Fruit fly (Drosophila melanogaster) whole organism, embryonic: Measurements from ENCODE around the gene Shc.

ENCODE experiments used
- Ada2b ChIP-seq: fragments of 200-800 bp; sonication (Bioruptor generic); IDR thresholded peaks from 2 replicates; pipeline ENCODE4 v1.3.6; 2022; ENCODE audit warnings: missing biosample characterization, missing genetic modification characterization
- Atf6 ChIP-seq: fragments of 200-800 bp; sonication (Bioruptor generic); IDR thresholded peaks from 2 replicates; pipeline ENCODE4 v1.3.6; 2022; ENCODE audit warnings: missing biosample characterization, missing genetic modification characterization
- Bgb ChIP-seq: fragments of 200-800 bp; sonication (Bioruptor generic); IDR thresholded peaks from 2 replicates; pipeline ENCODE4 v1.3.6; 2022; ENCODE audit warnings: missing biosample characterization, missing genetic modification characterization; ENCODE audit not compliant: partially characterized antibody
- BtbVII ChIP-seq: fragments of 200-800 bp; sonication (Bioruptor generic); optimal IDR thresholded peaks from 3 replicates; lab custom pipeline; 2017; ENCODE audit warnings: missing biosample characterization, mild to moderate bottlenecking, missing genetic modification characterization
- CG10209 ChIP-seq: fragments of 200-800 bp; sonication (Bioruptor generic); optimal IDR thresholded peaks from 3 replicates; lab custom pipeline; 2017; ENCODE audit warnings: missing biosample characterization, mild to moderate bottlenecking, missing genetic modification characterization, missing genetic modification reagents
- CG10366 ChIP-seq: fragments of 200-800 bp; sonication (Bioruptor generic); IDR thresholded peaks from 2 replicates; pipeline ENCODE4 v1.3.6; 2022; ENCODE audit warnings: missing biosample characterization, missing genetic modification characterization
- CG11560 ChIP-seq: fragments of 200-800 bp; sonication (Bioruptor generic); IDR thresholded peaks from 3 replicates; pipeline ENCODE4 v1.3.6; 2022; ENCODE audit warnings: missing biosample characterization, missing genetic modification characterization
- CG11695 ChIP-seq: fragments of 200-800 bp; sonication (Bioruptor generic); IDR thresholded peaks from 3 replicates; pipeline ENCODE4 v1.3.6; 2022; ENCODE audit warnings: missing biosample characterization, missing genetic modification characterization
- CG12299 ChIP-seq: fragments of 200-800 bp; sonication (Bioruptor generic); optimal IDR thresholded peaks from 2 replicates; lab custom pipeline; 2018; ENCODE audit warnings: missing biosample characterization, mild to moderate bottlenecking, missing genetic modification characterization
- CG14014 ChIP-seq: fragments of 200-800 bp; sonication (Bioruptor generic); IDR thresholded peaks from 2 replicates; pipeline ENCODE4 v1.3.6; 2022; ENCODE audit warnings: missing biosample characterization, missing genetic modification characterization
- CG14710 ChIP-seq: fragments of 200-800 bp; sonication (Bioruptor generic); optimal IDR thresholded peaks from 3 replicates; lab custom pipeline; 2019; ENCODE audit warnings: missing biosample characterization, mild to moderate bottlenecking, missing genetic modification characterization, moderate library complexity
- CG15269 ChIP-seq: fragments of 200-800 bp; sonication (Bioruptor generic); optimal IDR thresholded peaks from 2 replicates; lab custom pipeline; 2018; ENCODE audit warnings: missing biosample characterization, mild to moderate bottlenecking, missing genetic modification characterization, moderate library complexity
- CG17359 ChIP-seq: fragments of 200-800 bp; sonication (Bioruptor generic); optimal IDR thresholded peaks from 3 replicates; lab custom pipeline; 2018; ENCODE audit warnings: missing biosample characterization, mild to moderate bottlenecking, missing genetic modification characterization, moderate library complexity
- CG17385 ChIP-seq: fragments of 200-800 bp; sonication (Bioruptor generic); optimal IDR thresholded peaks from 3 replicates; lab custom pipeline; 2018; ENCODE audit warnings: missing biosample characterization, mild to moderate bottlenecking, missing genetic modification characterization
- CG18011 ChIP-seq: fragments of 200-800 bp; sonication (Bioruptor generic); optimal IDR thresholded peaks from 2 replicates; lab custom pipeline; 2017; ENCODE audit warnings: missing biosample characterization, missing genetic modification characterization, mild to moderate bottlenecking, moderate library complexity, missing genotype
- CG2678 ChIP-seq: fragments of 200-800 bp; sonication (Bioruptor generic); optimal IDR thresholded peaks from 3 replicates; lab custom pipeline; 2019; ENCODE audit warnings: missing biosample characterization, mild to moderate bottlenecking, missing genetic modification characterization, moderate library complexity
- CG3995 ChIP-seq: fragments of 200-800 bp; sonication (Bioruptor generic); optimal IDR thresholded peaks from 3 replicates; lab custom pipeline; 2016; ENCODE audit warnings: missing biosample characterization, missing genetic modification characterization
- CG4282 ChIP-seq: fragments of 200-800 bp; sonication (Bioruptor generic); optimal IDR thresholded peaks from 2 replicates; lab custom pipeline; 2016; ENCODE audit warnings: missing biosample characterization, missing genetic modification characterization
- CG4820 ChIP-seq: fragments of 200-800 bp; sonication (Bioruptor generic); optimal IDR thresholded peaks from 3 replicates; lab custom pipeline; 2016; ENCODE audit warnings: missing biosample characterization, missing genetic modification characterization
- CG6254 ChIP-seq: fragments of 200-800 bp; sonication (Bioruptor generic); optimal IDR thresholded peaks from 3 replicates; lab custom pipeline; 2017; ENCODE audit warnings: mild to moderate bottlenecking, missing biosample characterization, missing genetic modification reagents, missing genetic modification characterization
- CG6765 ChIP-seq: fragments of 200-800 bp; sonication (Bioruptor generic); optimal IDR thresholded peaks from 3 replicates; lab custom pipeline; 2017; ENCODE audit warnings: missing biosample characterization, mild to moderate bottlenecking, missing genetic modification characterization
- CG7556 ChIP-seq: fragments of 200-800 bp; sonication (Bioruptor generic); optimal IDR thresholded peaks from 2 replicates; lab custom pipeline; 2017; ENCODE audit warnings: missing biosample characterization, mild to moderate bottlenecking, missing genetic modification characterization
- CG8924 ChIP-seq: fragments of 200-800 bp; optimal IDR thresholded peaks from 3 replicates; lab custom pipeline; 2019; ENCODE audit warnings: missing biosample characterization, mild to moderate bottlenecking, missing genetic modification characterization, moderate library complexity
- CG9437 ChIP-seq: fragments of 200-800 bp; sonication (Bioruptor generic); optimal IDR thresholded peaks from 2 replicates; lab custom pipeline; 2018; ENCODE audit warnings: missing biosample characterization, mild to moderate bottlenecking, missing genetic modification characterization
- CrebB ChIP-seq: fragments of 200-800 bp; sonication (Bioruptor generic); optimal IDR thresholded peaks from 3 replicates; lab custom pipeline; 2018; ENCODE audit warnings: missing biosample characterization, mild to moderate bottlenecking, missing genetic modification characterization
- E2f2 ChIP-seq: fragments of 200-800 bp; sonication (Bioruptor generic); IDR thresholded peaks from 2 replicates; pipeline ENCODE4 v1.3.6; 2022; ENCODE audit warnings: missing biosample characterization, missing genetic modification characterization
- Hand ChIP-seq: fragments of 200-800 bp; sonication (Bioruptor generic); optimal IDR thresholded peaks from 2 replicates; lab custom pipeline; 2017; ENCODE audit warnings: mild to moderate bottlenecking, missing biosample characterization, missing genetic modification reagents, missing genetic modification characterization
- Max ChIP-seq: fragments of 200-800 bp; sonication (Bioruptor generic); optimal IDR thresholded peaks from 2 replicates; lab custom pipeline; 2016; ENCODE audit warnings: missing biosample characterization, mild to moderate bottlenecking, missing genetic modification characterization
- Oli ChIP-seq: fragments of 200-800 bp; sonication (Bioruptor generic); optimal IDR thresholded peaks from 2 replicates; lab custom pipeline; 2018; ENCODE audit warnings: missing biosample characterization, mild to moderate bottlenecking, missing genetic modification characterization, moderate library complexity
- Poxn ChIP-seq: fragments of 200-800 bp; sonication (Bioruptor generic); IDR thresholded peaks from 2 replicates; pipeline ENCODE4 v1.3.6; 2022; ENCODE audit warnings: missing biosample characterization, missing genetic modification characterization
- Sox100B ChIP-seq: fragments of 200-800 bp; sonication (Bioruptor generic); optimal IDR thresholded peaks from 3 replicates; lab custom pipeline; 2018; ENCODE audit warnings: missing biosample characterization, mild to moderate bottlenecking, missing genetic modification characterization
- Sox102F ChIP-seq: fragments of 200-800 bp; sonication (Bioruptor generic); optimal IDR thresholded peaks from 2 replicates; lab custom pipeline; 2018; ENCODE audit warnings: missing biosample characterization, mild to moderate bottlenecking, missing genetic modification characterization, moderate library complexity
- Vsx1 ChIP-seq: fragments of 200-800 bp; sonication (Bioruptor generic); optimal IDR thresholded peaks from 2 replicates; lab custom pipeline; 2017; ENCODE audit warnings: missing biosample characterization, mild to moderate bottlenecking, missing genetic modification characterization, missing genetic modification reagents
- chn ChIP-seq: fragments of 200-800 bp; sonication (Bioruptor generic); optimal IDR thresholded peaks from 2 replicates; lab custom pipeline; 2016; ENCODE audit warnings: missing biosample characterization, missing genetic modification characterization
- ci ChIP-seq: fragments of 200-800 bp; sonication (Bioruptor generic); IDR thresholded peaks from 3 replicates; pipeline ENCODE4 v1.3.6; 2022; ENCODE audit warnings: missing biosample characterization, missing genetic modification characterization
- dan ChIP-seq: fragments of 200-800 bp; sonication (Bioruptor generic); IDR thresholded peaks from 2 replicates; pipeline ENCODE4 v1.3.6; 2022; ENCODE audit warnings: missing biosample characterization, missing genetic modification characterization
- fd64A ChIP-seq: fragments of 200-800 bp; sonication (Bioruptor generic); optimal IDR thresholded peaks from 3 replicates; lab custom pipeline; 2018; ENCODE audit warnings: missing biosample characterization, mild to moderate bottlenecking, missing genetic modification characterization
- gsb-n ChIP-seq: fragments of 200-800 bp; sonication (Bioruptor generic); optimal IDR thresholded peaks from 3 replicates; lab custom pipeline; 2018; ENCODE audit warnings: missing biosample characterization, mild to moderate bottlenecking, missing genetic modification characterization
- kah ChIP-seq: fragments of 200-800 bp; sonication (Bioruptor generic); optimal IDR thresholded peaks from 2 replicates; lab custom pipeline; 2018; ENCODE audit warnings: missing biosample characterization, mild to moderate bottlenecking, missing genetic modification characterization
- lab ChIP-seq: fragments of 200-800 bp; sonication (Bioruptor generic); optimal IDR thresholded peaks from 3 replicates; lab custom pipeline; 2017; ENCODE audit warnings: missing biosample characterization, missing genetic modification characterization, mild to moderate bottlenecking, moderate library complexity, missing genetic modification reagents
- lola ChIP-seq, 3 experiments: fragments of >200 bp in 2 of 3; fragments of 200-800 bp in 1 of 3; sonication (Bioruptor generic) in 1 of 3; optimal IDR thresholded peaks; 2 replicates each; lab custom pipeline; 2017 to 2019; ENCODE audit warnings: missing biosample characterization in 3 of 3, missing genetic modification characterization in 3 of 3, mild to moderate bottlenecking in 1 of 3, moderate library complexity in 1 of 3
- nmo ChIP-seq: fragments of 200-800 bp; sonication (Bioruptor generic); optimal IDR thresholded peaks from 2 replicates; lab custom pipeline; 2018; ENCODE audit warnings: missing biosample characterization, mild to moderate bottlenecking, missing genetic modification characterization, moderate library complexity
- odd ChIP-seq: fragments of 200-800 bp; sonication (Bioruptor generic); optimal IDR thresholded peaks from 2 replicates; lab custom pipeline; 2017; ENCODE audit warnings: missing biosample characterization, mild to moderate bottlenecking, missing genetic modification characterization
- ranshi ChIP-seq: fragments of 200-800 bp; sonication (Bioruptor generic); IDR thresholded peaks from 2 replicates; pipeline ENCODE4 v1.3.6; 2022; ENCODE audit warnings: missing biosample characterization, missing genetic modification characterization
- row ChIP-seq: fragments of 200-800 bp; sonication (Bioruptor generic); IDR thresholded peaks from 3 replicates; pipeline ENCODE4 v1.3.6; 2022; ENCODE audit warnings: missing biosample characterization, missing genetic modification characterization
- sens ChIP-seq: fragments of 200-800 bp; sonication (Bioruptor generic); peaks from one replicate; lab custom pipeline; 2016; ENCODE audit warnings: missing biosample characterization, missing genetic modification characterization
- seq ChIP-seq: fragments of 200-800 bp; sonication (Bioruptor generic); IDR thresholded peaks from 2 replicates; pipeline ENCODE4 v1.3.6; 2022; ENCODE audit warnings: missing biosample characterization, missing genetic modification characterization
- sisA ChIP-seq: fragments of 200-800 bp; sonication (Bioruptor generic); IDR thresholded peaks from 2 replicates; pipeline ENCODE4 v1.3.6; 2022; ENCODE audit warnings: missing biosample characterization, missing genetic modification characterization
- slbo ChIP-seq: fragments of 200-800 bp; sonication (Bioruptor generic); IDR thresholded peaks from 2 replicates; pipeline ENCODE4 v1.3.6; 2022; ENCODE audit warnings: missing biosample characterization, missing genetic modification characterization
- stc ChIP-seq: fragments of 200-800 bp; sonication (Bioruptor generic); IDR thresholded peaks from 2 replicates; pipeline ENCODE4 v1.3.6; 2022; ENCODE audit warnings: missing biosample characterization, missing genetic modification characterization

The Shc gene

DNA sequence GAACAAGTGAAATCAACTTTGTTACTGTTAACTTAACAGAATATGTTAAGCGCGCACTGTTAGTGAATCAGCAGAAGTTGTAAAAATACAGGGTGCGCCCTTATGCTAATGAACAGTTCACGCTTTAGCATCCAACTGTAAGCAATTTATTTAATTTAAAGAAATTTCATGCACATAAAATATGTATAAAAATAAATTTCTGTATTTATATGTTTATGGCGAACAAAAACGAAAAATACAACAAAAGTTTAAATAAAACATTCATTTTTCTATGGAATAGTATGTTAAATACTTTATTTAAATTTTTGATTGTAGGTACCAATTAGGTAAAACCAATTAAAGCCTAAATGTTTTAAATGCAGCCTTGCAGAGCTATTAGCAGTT, 2.3 kb upstream of the Shc start (continued):
- TF ChIP-seq CG17359 (peak; percentile 35), CG9437 (GFP tag; lab: Kevin White, UChicago) (peak; percentile 38), row (peak; percentile 63; the same call in 2 of the 3 replicates), dan (GFP tag; lab: Robert Waterston, UW) (no peak), CG3995 (GFP tag; lab: Kevin White, UChicago) (peak; percentile 27), odd (GFP tag; lab: Kevin White, UChicago) (peak; percentile 42), lab (GFP tag; lab: Kevin White, UChicago) (peak; percentile 38), ranshi (GFP tag; lab: Robert Waterston, UW) (0 out of 2 replicates have a peak, but pooled peaks have one; percentile 7), kah (GFP tag; lab: Kevin White, UChicago) (peak; percentile 23), Poxn (GFP tag; lab: Robert Waterston, UW) (no peak), CG12299 (peak; percentile 56), CG4820 (no peak), Ada2b (GFP tag; lab: Robert Waterston, UW) (peak; percentile 20; the same call in 1 of the 2 replicates), sisA (GFP tag; lab: Robert Waterston, UW) (no peak), Sox100B (GFP tag; lab: Kevin White, UChicago) (peak; percentile 21), stc (0 out of 2 replicates have a peak, but pooled peaks have one; percentile 11), CG14014 (GFP tag; lab: Robert Waterston, UW) (peak; percentile 37; the same call in 1 of the 2 replicates), nmo (GFP tag; lab: Kevin White, UChicago) (peak; percentile 1), CG8924 (tag; lab: Kevin White, UChicago) (peak; percentile 64), CG17385 (peak; percentile 43), Bgb (no peak), Oli (peak; percentile 2), CG11560 (tag; lab: Robert Waterston, UW) (no peak), sens (GFP tag; lab: Kevin White, UChicago) (peak; percentile 74), Vsx1 (GFP tag; lab: Kevin White, UChicago) (peak; percentile 16), CG14710 (peak; percentile 27), CG10366 (peak; percentile 80), slbo (GFP tag; lab: Robert Waterston, UW) (peak; percentile 31; the same call in 1 of the 2 replicates), BtbVII (GFP tag; lab: Kevin White, UChicago) (peak; percentile 34), CG11695 (GFP tag; lab: Robert Waterston, UW) (peak; percentile 56; the same call in 2 of the 3 replicates), seq (peak; percentile 65), CG6254 (peak; percentile 1), chn (no peak), Max (GFP tag; lab: Kevin White, UChicago) (peak; percentile 4), CG18011 (peak; percentile 15), CG10209 (GFP tag; lab: Kevin White, UChicago) (peak; percentile 19), Sox102F (GFP tag; lab: Kevin White, UChicago) (peak; percentile 26), lola (GFP tag; optimal IDR thresholded peaks at IDR 0.05; lab: Kevin White, UChicago) (peak in 1 of 3 experiments; percentile 7), gsb-n (tag; lab: Kevin White, UChicago) (peak; percentile 45), CG15269 (tag; lab: Kevin White, UChicago) (peak; percentile 70), CG4282 (GFP tag; lab: Kevin White, UChicago) (no peak), CG2678 (tag; lab: Kevin White, UChicago) (peak; percentile 53), CG7556 (GFP tag; lab: Kevin White, UChicago) (peak; percentile 27), Atf6 (GFP tag; lab: Robert Waterston, UW) (peak; percentile 42; the same call in 1 of the 2 replicates), fd64A (GFP tag; lab: Kevin White, UChicago) (no peak), Hand (GFP tag; lab: Kevin White, UChicago) (peak; percentile 26), ci (no peak), CG6765 (no peak), E2f2 (GFP tag; lab: Robert Waterston, UW) (peak; percentile 23; the same call in 1 of the 2 replicates), CrebB (tag; lab: Kevin White, UChicago) (peak; percentile 21)
